Worm (Caenorhabditis elegans) whole organism, L4/young adult: ENCODE results near the gene C46E10.1.

ENCODE experiments used
- W03F9.2 ChIP-seq: fragments of 150-350 bp; optimal IDR thresholded peaks from 2 replicates; lab custom pipeline; 2014; ENCODE audit warnings: missing biosample characterization, missing genetic modification characterization
- dao-5 ChIP-seq: sonication (generic microtip); optimal IDR thresholded peaks from 2 replicates; lab custom pipeline; 2016; ENCODE audit warnings: missing genotype, missing genetic modification characterization, moderate library complexity, missing compliant biosample characterization
- him-1 ChIP-seq: sonication (generic microtip); optimal IDR thresholded peaks from 2 replicates; lab custom pipeline; 2016; ENCODE audit warnings: missing genotype, missing genetic modification reagents, missing genetic modification characterization, missing compliant biosample characterization

DNA sequence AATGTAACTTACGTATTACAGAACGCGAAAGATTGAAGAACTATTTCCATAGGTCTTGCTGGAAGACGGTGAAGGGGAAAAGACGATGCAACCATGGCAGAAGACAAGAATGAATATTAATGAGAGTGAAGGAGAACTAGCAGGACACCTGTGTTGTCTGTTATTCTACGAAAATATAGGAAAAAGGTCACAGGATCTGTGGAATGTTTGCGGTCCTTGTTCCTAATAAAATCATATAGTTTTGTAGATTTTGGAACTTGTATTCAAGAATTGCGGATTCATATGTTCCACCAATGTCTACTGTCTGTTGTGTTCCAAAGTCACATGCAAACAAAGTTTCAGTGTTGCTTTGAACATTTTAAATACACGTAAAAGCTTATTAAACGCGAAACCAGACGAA lies 28.2 kb downstream of the C46E10.1 start, which contains the start of gene sdz-11:
- TF ChIP-seq him-1 (tag; lab: Kevin White, UChicago) (no peak), W03F9.2 (no peak), dao-5 (no peak)
